Worm (Caenorhabditis elegans): ENCODE data around the gene ZC190.6.

DNA sequence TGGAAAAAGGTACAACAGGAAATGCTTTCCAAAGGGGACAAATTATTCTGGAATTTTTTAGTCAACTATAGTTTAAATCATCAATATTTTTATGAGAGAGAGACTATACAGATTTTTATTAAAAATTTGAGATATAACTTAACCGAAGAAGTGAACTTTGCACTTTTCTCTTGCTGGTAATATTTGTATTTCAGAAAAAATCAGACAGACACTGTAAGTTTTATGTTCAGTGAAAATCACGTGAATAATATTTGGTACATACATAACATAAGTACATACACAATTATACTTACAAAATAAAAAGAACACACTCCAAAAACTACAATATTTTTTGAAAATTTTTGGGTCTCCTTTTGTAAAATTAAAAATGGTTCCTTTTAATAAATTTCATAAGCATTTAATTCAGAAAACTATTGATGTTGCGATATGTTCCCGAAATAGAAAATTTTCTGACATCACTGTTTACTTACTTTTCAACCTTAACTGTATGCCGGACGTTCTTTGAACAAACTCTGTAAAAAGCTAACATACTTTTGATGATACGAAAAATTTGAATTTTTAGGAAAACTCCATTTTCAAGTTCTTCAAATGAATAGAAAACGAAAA, 39.3 kb downstream of the ZC190.6 start, which contains the start of the genes F28A12.10 and acd-4:
- TF ChIP-seq skn-1 (tag; optimal IDR thresholded peaks at IDR 0.05): no peak
- no peak for TF ChIP-seq mef-2 (tag; optimal IDR thresholded peaks at IDR 0.05)
